Worm (Caenorhabditis elegans) whole organism, young adult: ENCODE data around the gene arf-5.

Experiments used
- ama-1 ChIP-seq, 3 experiments: fragments of 150-350 bp in 1 of 3; sonication (generic microtip) in 2 of 3; optimal IDR thresholded peaks; 2 replicates each; lab custom pipeline; 2014 to 2018; ENCODE audit warnings: missing biosample characterization in 2 of 3, missing genetic modification characterization in 2 of 3, missing genetic modification reagents in 2 of 3
- attf-5 ChIP-seq: fragments of 200-800 bp; sonication (Bioruptor generic); optimal IDR thresholded peaks from 2 replicates; lab custom pipeline; 2018; ENCODE audit warnings: mild to moderate bottlenecking, missing genetic modification characterization, missing compliant biosample characterization
- hmg-1.2 ChIP-seq: fragments of 200-800 bp; sonication (Bioruptor generic); IDR thresholded peaks from 2 replicates; pipeline ENCODE4 v1.3.6; 2022; ENCODE audit warnings: missing genetic modification reagents, missing genetic modification characterization, missing compliant biosample characterization
- hrde-1 ChIP-seq: sonication (generic microtip); optimal IDR thresholded peaks from 2 replicates; lab custom pipeline; 2016; ENCODE audit warnings: missing genetic modification characterization, mild to moderate bottlenecking, missing compliant biosample characterization, moderate library complexity, missing genotype, missing genetic modification reagents, borderline replicate concordance
- nfya-2 ChIP-seq: fragments of 200-800 bp; sonication (Bioruptor generic); IDR thresholded peaks from 2 replicates; pipeline ENCODE4 v1.3.6; 2022; ENCODE audit warnings: missing genetic modification reagents, missing genetic modification characterization, missing compliant biosample characterization

- no peak for TF ChIP-seq attf-5
- TF ChIP-seq hrde-1: no peak
- no peak for TF ChIP-seq hmg-1.2 (GFP tag; lab: Robert Waterston, UW)
- no peak for TF ChIP-seq ama-1 (optimal IDR thresholded peaks at IDR 0.05; lab: Kevin White, UChicago)
- TF ChIP-seq ama-1 (GFP tag; optimal IDR thresholded peaks at IDR 0.05; lab: Kevin White, UChicago): no peak
- TF ChIP-seq nfya-2 (GFP tag; lab: Robert Waterston, UW): no peak
Measured at ce11 chrIV:8027293-8027866, 45.1 kb downstream of the arf-5 start.
